Fruit fly (Drosophila melanogaster): ENCODE measurements around the gene pad.
A peak's percentile ranks its signal among the peaks of the same experiment; 100 is the strongest.

pad gene

dm6 chr3R:16353195-16353594 is 11.1 kb downstream of the pad start (continued):
- TF ChIP-seq CG10565 (GFP tag; optimal IDR thresholded peaks at IDR 0.05) (no peak), Med (GFP tag) (peak; percentile 80), CG7839 (tag; optimal IDR thresholded peaks at IDR 0.05) (no peak), otp (GFP tag; IDR thresholded peaks at IDR 0.05) (no peak), gcm2 (GFP tag; optimal IDR thresholded peaks at IDR 0.05) (no peak), chn (GFP tag; optimal IDR thresholded peaks at IDR 0.05) (no peak), slou (GFP tag; optimal IDR thresholded peaks at IDR 0.05) (no peak), CG8924 (tag; optimal IDR thresholded peaks at IDR 0.05) (no peak), Lhr (GFP tag; optimal IDR thresholded peaks at IDR 0.05) (no peak), cato (GFP tag; optimal IDR thresholded peaks at IDR 0.05; ENCODE audit: borderline replicate concordance) (no peak), sd (tag; optimal IDR thresholded peaks at IDR 0.05) (peak; percentile 95), sna (GFP tag; IDR thresholded peaks at IDR 0.05; ENCODE audit: partially characterized antibody) (no peak), Sry-β (GFP tag; optimal IDR thresholded peaks at IDR 0.05) (no peak), sens (GFP tag) (no peak), CG14667 (GFP tag; IDR thresholded peaks at IDR 0.05) (no peak), CG5245 (GFP tag; optimal IDR thresholded peaks at IDR 0.05) (no peak), sug (tag; optimal IDR thresholded peaks at IDR 0.05) (peak; percentile 0), HLHmδ (GFP tag; optimal IDR thresholded peaks at IDR 0.05) (no peak), CG4854 (GFP tag; optimal IDR thresholded peaks at IDR 0.05) (no peak), zen2 (GFP tag; IDR thresholded peaks at IDR 0.05; ENCODE audit: partially characterized antibody) (no peak), CG18011 (GFP tag; optimal IDR thresholded peaks at IDR 0.05) (no peak), ftz-f1 (GFP tag; optimal IDR thresholded peaks at IDR 0.05) (no peak), CG13424 (tag; optimal IDR thresholded peaks at IDR 0.05) (no peak), CG6765 (GFP tag; optimal IDR thresholded peaks at IDR 0.05) (no peak), MBD-R2 (GFP tag; IDR thresholded peaks at IDR 0.05) (no peak), Awh (GFP tag; IDR thresholded peaks at IDR 0.05) (no peak), nau (GFP tag; optimal IDR thresholded peaks at IDR 0.05) (no peak), cwo (GFP tag; optimal IDR thresholded peaks at IDR 0.05) (peak; percentile 89), CG9215 (GFP tag; IDR thresholded peaks at IDR 0.05) (no peak), Bdp1 (GFP tag; optimal IDR thresholded peaks at IDR 0.05) (no peak), CoRest (tag; optimal IDR thresholded peaks at IDR 0.05) (no peak), Lpt (GFP tag; optimal IDR thresholded peaks at IDR 0.05) (no peak), CG12942 (GFP tag; optimal IDR thresholded peaks at IDR 0.05) (no peak), CG7745 (tag; optimal IDR thresholded peaks at IDR 0.05) (no peak), CG6813 (GFP tag; optimal IDR thresholded peaks at IDR 0.05) (no peak), HLH4C (GFP tag; IDR thresholded peaks at IDR 0.05; ENCODE audit: partially characterized antibody) (no peak), CG4360 (GFP tag; IDR thresholded peaks at IDR 0.05) (peak; percentile 21; the same call in 1 of the 2 replicates), Ptx1 (GFP tag; IDR thresholded peaks at IDR 0.05) (no peak), CG30403 (GFP tag; optimal IDR thresholded peaks at IDR 0.05) (no peak), CG14050 (GFP tag; IDR thresholded peaks at IDR 0.05) (no peak), insv (GFP tag; optimal IDR thresholded peaks at IDR 0.05) (no peak), CG12769 (tag; optimal IDR thresholded peaks at IDR 0.05) (peak; percentile 64), CG10654 (GFP tag; optimal IDR thresholded peaks at IDR 0.05) (no peak), CG31388 (GFP tag; optimal IDR thresholded peaks at IDR 0.05) (no peak), CG15073 (GFP tag; optimal IDR thresholded peaks at IDR 0.05) (no peak), H15 (GFP tag; IDR thresholded peaks at IDR 0.05) (no peak), scrt (GFP tag; optimal IDR thresholded peaks at IDR 0.05) (no peak), fd102C (GFP tag; optimal IDR thresholded peaks at IDR 0.05) (no peak), unpg (GFP tag; optimal IDR thresholded peaks at IDR 0.05) (no peak), Scr (GFP tag; IDR thresholded peaks at IDR 0.05; ENCODE audit: partially characterized antibody) (no peak), CG1647 (GFP tag; optimal IDR thresholded peaks at IDR 0.05) (no peak)
